Worm (Caenorhabditis elegans) whole organism, L4 larva: ENCODE data around the gene hlh-27.

ENCODE experiments used
- D1046.2 ChIP-seq: fragments of 200-800 bp; sonication (Bioruptor generic); IDR thresholded peaks from 2 replicates; pipeline ENCODE4 v1.3.6; 2022; ENCODE audit warnings: missing genetic modification characterization, missing compliant biosample characterization
- F10B5.3 ChIP-seq: sonication (generic microtip); optimal IDR thresholded peaks from 2 replicates; lab custom pipeline; 2016; ENCODE audit warnings: mild to moderate bottlenecking, missing genetic modification characterization, missing compliant biosample characterization
- F26F4.8 ChIP-seq: fragments of 200-800 bp; sonication (Bioruptor generic); conservative IDR thresholded peaks from 2 replicates; pipeline ENCODE4 v1.3.6; 2022; ENCODE audit warnings: missing genetic modification characterization, missing compliant biosample characterization
- F44E2.7 ChIP-seq: fragments of 200-800 bp; sonication (Bioruptor generic); IDR thresholded peaks from 2 replicates; pipeline ENCODE4 v2.1.2; 2022; ENCODE audit warnings: missing genetic modification characterization, missing compliant biosample characterization
- T20F7.1 ChIP-seq: fragments of 200-800 bp; sonication (Bioruptor generic); optimal IDR thresholded peaks from 2 replicates; lab custom pipeline; 2018; ENCODE audit warnings: mild to moderate bottlenecking, missing genetic modification characterization, missing compliant biosample characterization
- Y48G9A.11 ChIP-seq: fragments of 200-800 bp; sonication (Bioruptor generic); IDR thresholded peaks from 2 replicates; pipeline ENCODE4 v1.3.6; 2022; ENCODE audit warnings: missing genetic modification reagents, missing genetic modification characterization, missing compliant biosample characterization
- Y5F2A.4 ChIP-seq: fragments of 200-800 bp; sonication (Bioruptor generic); optimal IDR thresholded peaks from 2 replicates; lab custom pipeline; 2018; ENCODE audit warnings: mild to moderate bottlenecking, missing genetic modification characterization, missing compliant biosample characterization
- Y75B8A.6 ChIP-seq: fragments of 200-800 bp; sonication (Bioruptor generic); IDR thresholded peaks from 2 replicates; pipeline ENCODE4 v1.3.6; 2022; ENCODE audit warnings: missing genetic modification reagents, missing genetic modification characterization, missing compliant biosample characterization
- ZK546.5 ChIP-seq, 2 experiments: sonication (generic microtip); optimal IDR thresholded peaks; 2 replicates each; lab custom pipeline; 2017; ENCODE audit warnings: missing biosample characterization in 2 of 2, missing genetic modification characterization in 2 of 2
- attf-4 ChIP-seq: sonication (generic microtip); optimal IDR thresholded peaks from 3 replicates; lab custom pipeline; 2017; ENCODE audit warnings: missing biosample characterization, missing genetic modification characterization
- ceh-44 ChIP-seq: fragments of 200-800 bp; sonication (Bioruptor generic); IDR thresholded peaks from 2 replicates; pipeline ENCODE4 v1.3.6; 2022; ENCODE audit warnings: missing genetic modification reagents, missing genetic modification characterization, missing compliant biosample characterization
- ces-1 ChIP-seq: fragments of 150-350 bp; sonication (generic microtip); optimal IDR thresholded peaks from 4 replicates; lab custom pipeline; 2014; ENCODE audit warnings: missing biosample characterization, missing genetic modification reagents, missing genetic modification characterization
- cey-2 ChIP-seq: sonication (generic microtip); optimal IDR thresholded peaks from 3 replicates; lab custom pipeline; 2017; ENCODE audit warnings: missing genetic modification characterization, mild to moderate bottlenecking, missing compliant biosample characterization, antibody characterized with exemption, borderline replicate concordance; ENCODE audit not compliant: insufficient read depth
- daf-12 ChIP-seq: fragments of 150-350 bp; optimal IDR thresholded peaks from 2 replicates; lab custom pipeline; 2014; ENCODE audit warnings: missing biosample characterization, missing genetic modification reagents, missing genetic modification characterization
- daf-19 ChIP-seq: fragments of 200-800 bp; sonication (Bioruptor generic); conservative IDR thresholded peaks from 2 replicates; pipeline ENCODE4 v1.3.6; 2022; ENCODE audit warnings: missing genetic modification characterization, missing compliant biosample characterization
- dmd-8 ChIP-seq: fragments of 200-800 bp; sonication (Bioruptor generic); IDR thresholded peaks from 2 replicates; pipeline ENCODE4 v1.3.6; 2022; ENCODE audit warnings: missing genetic modification characterization, missing compliant biosample characterization
- dpl-1 ChIP-seq: fragments of 150-350 bp; optimal IDR thresholded peaks from 2 replicates; lab custom pipeline; 2014; ENCODE audit warnings: missing biosample characterization, missing genetic modification reagents, missing genetic modification characterization
- duxl-1 ChIP-seq: sonication (generic microtip); optimal IDR thresholded peaks from 2 replicates; lab custom pipeline; 2016; ENCODE audit warnings: mild to moderate bottlenecking, missing genetic modification characterization, moderate library complexity, missing compliant biosample characterization; ENCODE audit not compliant: poor library complexity
- dve-1 ChIP-seq: sonication (generic microtip); optimal IDR thresholded peaks from 2 replicates; lab custom pipeline; 2017; ENCODE audit warnings: antibody characterized with exemption, mild to moderate bottlenecking, missing genetic modification characterization, missing compliant biosample characterization; ENCODE audit not compliant: insufficient read depth
- egl-43 ChIP-seq: fragments of 200-800 bp; sonication (Bioruptor generic); IDR thresholded peaks from 2 replicates; pipeline ENCODE4 v1.3.6; 2022; ENCODE audit warnings: missing genetic modification reagents, missing genetic modification characterization, missing compliant biosample characterization
- hif-1 ChIP-seq, 2 experiments: sonication (generic microtip); optimal IDR thresholded peaks; 2 replicates each; lab custom pipeline; 2016 to 2017; ENCODE audit warnings: missing compliant biosample characterization in 2 of 2, missing genetic modification characterization in 2 of 2, missing genetic modification reagents in 2 of 2, missing genotype in 2 of 2, mild to moderate bottlenecking in 1 of 2
- hmg-1.1 ChIP-seq: fragments of 200-800 bp; sonication (Bioruptor generic); IDR thresholded peaks from 2 replicates; pipeline ENCODE4 v1.3.6; 2022; ENCODE audit warnings: missing genetic modification reagents, missing genetic modification characterization, missing compliant biosample characterization
- jun-1 ChIP-seq: fragments of 150-350 bp; optimal IDR thresholded peaks from 2 replicates; lab custom pipeline; 2014; ENCODE audit warnings: missing biosample characterization, missing genetic modification reagents, missing genetic modification characterization
- lin-1 ChIP-seq: fragments of 200-800 bp; sonication (Bioruptor generic); IDR thresholded peaks from 2 replicates; pipeline ENCODE4 v1.3.6; 2022; ENCODE audit warnings: missing genetic modification reagents, missing genetic modification characterization, missing compliant biosample characterization
- lin-38 ChIP-seq: fragments of 200-800 bp; sonication (Bioruptor generic); IDR thresholded peaks from 2 replicates; pipeline ENCODE4 v1.3.6; 2022; ENCODE audit warnings: missing genetic modification reagents, missing genetic modification characterization, missing compliant biosample characterization
- mes-2 ChIP-seq: sonication (generic microtip); optimal IDR thresholded peaks from 2 replicates; lab custom pipeline; 2016; ENCODE audit warnings: missing genotype, mild to moderate bottlenecking, missing genetic modification characterization, missing compliant biosample characterization; ENCODE audit not compliant: poor library complexity, severe bottlenecking
- mxl-2 ChIP-seq: fragments of 200-800 bp; sonication (Bioruptor generic); conservative IDR thresholded peaks from 2 replicates; pipeline ENCODE4 v1.3.6; 2022; ENCODE audit warnings: missing genetic modification reagents, missing genetic modification characterization, missing compliant biosample characterization
- nhr-111 ChIP-seq: fragments of 200-800 bp; sonication (Bioruptor generic); optimal IDR thresholded peaks from 2 replicates; lab custom pipeline; 2018; ENCODE audit warnings: mild to moderate bottlenecking, missing genetic modification characterization, missing compliant biosample characterization
- nhr-42 ChIP-seq: fragments of 200-800 bp; sonication (Bioruptor generic); IDR thresholded peaks from 2 replicates; pipeline ENCODE4 v1.3.6; 2022; ENCODE audit warnings: missing genetic modification characterization, missing compliant biosample characterization
- nhr-76 ChIP-seq: fragments of 150-350 bp; optimal IDR thresholded peaks from 2 replicates; lab custom pipeline; 2014; ENCODE audit warnings: missing biosample characterization, missing genetic modification characterization
- nhr-77 ChIP-seq: fragments of 150-350 bp; optimal IDR thresholded peaks from 2 replicates; lab custom pipeline; 2014; ENCODE audit warnings: missing biosample characterization, missing genetic modification characterization
- pqm-1 ChIP-seq: sonication (generic microtip); optimal IDR thresholded peaks from 2 replicates; lab custom pipeline; 2017; ENCODE audit warnings: missing biosample characterization, missing genetic modification characterization
- saeg-2 ChIP-seq: fragments of 200-800 bp; sonication (Bioruptor generic); IDR thresholded peaks from 2 replicates; pipeline ENCODE4 v1.3.6; 2022; ENCODE audit warnings: missing genetic modification reagents, missing genetic modification characterization, missing compliant biosample characterization
- set-16 ChIP-seq: fragments of 200-800 bp; sonication (Bioruptor generic); IDR thresholded peaks from 2 replicates; pipeline ENCODE4 v1.3.6; 2022; ENCODE audit warnings: missing genetic modification reagents, missing genetic modification characterization, missing compliant biosample characterization
- snpc-4 ChIP-seq: fragments of 150-350 bp; optimal IDR thresholded peaks from 2 replicates; lab custom pipeline; 2014; ENCODE audit warnings: missing biosample characterization, missing genetic modification characterization
- spr-1 ChIP-seq: sonication (generic microtip); optimal IDR thresholded peaks from 2 replicates; lab custom pipeline; 2016; ENCODE audit warnings: mild to moderate bottlenecking, missing genetic modification characterization, missing compliant biosample characterization
- unc-62 ChIP-seq, 3 experiments: fragments of 150-350 bp in 1 of 3; sonication (generic microtip); optimal IDR thresholded peaks in 2 of 3; peaks in 1 of 3; 1 replicate in 1 of 3; 2 replicates in 2 of 3; lab custom pipeline; 2014 to 2017; ENCODE audit warnings: missing biosample characterization in 3 of 3, missing genetic modification characterization in 3 of 3, missing genetic modification reagents in 3 of 3, missing genotype in 1 of 3
- zip-2 ChIP-seq: fragments of 150-350 bp; optimal IDR thresholded peaks from 2 replicates; lab custom pipeline; 2014; ENCODE audit warnings: missing biosample characterization, missing genetic modification characterization

hlh-27 gene

ce11 chrII:5533642-5534041 lies 6.4 kb downstream of the hlh-27 start, which contains the start of gene hlh-26 (continued):
- no peak for TF ChIP-seq F10B5.3

DNA sequence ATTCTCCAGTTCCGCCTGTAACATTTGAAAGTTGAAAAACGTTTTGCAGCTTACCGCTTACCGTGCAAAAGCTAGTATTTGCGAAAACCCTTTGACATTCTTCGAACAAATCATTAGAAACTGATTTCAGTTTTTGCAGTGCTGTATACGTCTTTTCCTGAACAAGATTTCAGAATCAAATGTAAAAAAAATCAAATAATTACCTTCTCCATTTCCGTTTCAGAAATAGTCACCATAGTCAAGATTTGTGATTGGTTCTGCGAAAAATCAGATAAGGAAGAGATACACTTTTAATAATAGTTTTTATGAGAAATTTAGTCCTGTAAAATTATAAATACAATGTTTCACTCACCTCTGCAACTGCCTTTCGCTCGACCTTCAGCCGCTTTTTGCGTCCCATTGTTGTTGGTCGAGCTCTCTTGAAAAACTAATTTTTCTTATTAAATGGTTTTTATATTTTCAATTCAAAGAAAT lies 8.1 kb downstream of the hlh-27 start, which contains the start of gene C17C3.9:
TSS of gene C17C3.9 (minus strand) at position 424 of the 474 bp plus-strand sequence.
- TF ChIP-seq nhr-111 (GFP tag; lab: Kevin White, UChicago), result no peak
- peak in 1 of 2 experiments; percentile 91 for TF ChIP-seq unc-62 (GFP tag; optimal IDR thresholded peaks at IDR 0.05 in 1 of 2; lab: Kevin White, UChicago)
- TF ChIP-seq unc-62 (tag; optimal IDR thresholded peaks at IDR 0.05; lab: Kevin White, UChicago), result no peak

ce11 chrII:5527841-5528240 lies 12.2 kb downstream of the hlh-27 start, which contains the start of gene ZK177.1:
Gene ZK177.1 (plus strand): TSS chrII:5528141.
- no peak for TF ChIP-seq nhr-76
- TF ChIP-seq F26F4.8, result no peak
- TF ChIP-seq Y75B8A.6 (GFP tag; lab: Robert Waterston, UW), result no peak
- TF ChIP-seq lin-38 (GFP tag; lab: Robert Waterston, UW), result no peak
- TF ChIP-seq T20F7.1 (GFP tag; lab: Kevin White, UChicago), result no peak
- no peak for TF ChIP-seq D1046.2
- no peak for TF ChIP-seq Y5F2A.4 (GFP tag; lab: Kevin White, UChicago)
- no peak for TF ChIP-seq jun-1
- TF ChIP-seq spr-1 (tag; lab: Kevin White, UChicago), result no peak
- TF ChIP-seq hmg-1.1 (GFP tag; lab: Robert Waterston, UW), result no peak
- TF ChIP-seq cey-2 (tag; lab: Kevin White, UChicago), result no peak
- no peak for TF ChIP-seq Y48G9A.11
- TF ChIP-seq mes-2 (tag; lab: Kevin White, UChicago), result no peak
- TF ChIP-seq F44E2.7 (GFP tag; lab: Robert Waterston, UW), result no peak
- no peak for TF ChIP-seq dve-1
- TF ChIP-seq lin-1, result no peak
- TF ChIP-seq, all 104 proteins: peak for 0

- no peak for TF ChIP-seq nhr-42
Observed at ce11 chrII:5525297-5525696, 14.7 kb downstream of the hlh-27 start, which contains the start of gene tbx-35. Gene tbx-35 (minus strand): TSS chrII:5525397.

DNA sequence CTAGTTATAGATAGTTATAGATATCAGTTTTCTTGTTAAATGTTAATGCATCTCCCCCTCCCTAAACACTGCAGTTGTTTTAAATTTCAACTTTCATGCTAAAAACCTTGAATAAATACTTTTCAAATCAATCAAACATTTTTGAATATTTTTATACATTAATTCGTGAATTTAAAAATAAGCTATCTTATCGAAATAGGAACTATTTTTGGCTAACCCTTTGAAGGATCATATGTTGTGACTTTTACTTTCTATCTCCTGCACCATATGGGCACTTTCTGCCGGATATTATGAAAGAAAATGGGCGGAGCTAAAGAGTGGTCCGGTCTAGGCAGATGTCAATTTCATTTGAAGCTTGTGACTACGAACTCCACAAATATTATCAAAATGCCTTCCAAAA lies 17.4 kb downstream of the hlh-27 start, which contains the start of gene ZK177.11:
TSS of gene ZK177.11 (plus strand) at position 301 of the 400 bp plus-strand sequence.
- TF ChIP-seq dpl-1 (GFP tag; lab: Kevin White, UChicago), result no peak
- TF ChIP-seq F10B5.3, result no peak
- TF ChIP-seq attf-4, result no peak
- TF ChIP-seq ZK546.5 (tag; optimal IDR thresholded peaks at IDR 0.05; lab: Kevin White, UChicago), result no peak
- TF ChIP-seq nhr-111 (GFP tag; lab: Kevin White, UChicago), result no peak
- TF ChIP-seq nhr-77, result no peak
- TF ChIP-seq D1046.2, result no peak
- TF ChIP-seq saeg-2 (GFP tag; lab: Robert Waterston, UW), result no peak
- TF ChIP-seq pqm-1 (tag; lab: Kevin White, UChicago), result no peak
- no peak for TF ChIP-seq mxl-2 (GFP tag; lab: Robert Waterston, UW)
- TF ChIP-seq ceh-44 (GFP tag; lab: Robert Waterston, UW), result no peak
- no peak for TF ChIP-seq ces-1 (GFP tag; lab: Kevin White, UChicago)
- TF ChIP-seq mes-2 (tag; lab: Kevin White, UChicago), result no peak
- no peak for TF ChIP-seq daf-19 (GFP tag; lab: Robert Waterston, UW)

DNA sequence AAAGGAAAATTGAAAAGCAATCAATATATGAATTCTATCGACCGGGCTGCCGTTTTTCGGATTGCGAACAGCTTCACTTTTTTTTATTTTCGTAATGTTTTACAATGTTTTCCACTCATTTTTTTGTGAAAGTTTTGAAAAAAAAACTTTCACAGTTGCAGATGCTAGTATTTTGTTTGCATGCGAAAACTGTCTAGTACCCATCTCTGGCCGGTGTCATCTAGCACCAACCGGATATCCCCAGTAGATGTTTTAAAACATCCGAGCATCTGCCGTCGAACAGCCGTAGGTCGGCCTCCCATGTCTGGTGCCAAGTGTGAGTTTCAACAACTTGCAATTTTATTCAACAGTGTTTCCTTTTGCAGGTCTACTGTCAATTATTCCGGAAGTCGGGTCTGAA lies 18.6 kb downstream of the hlh-27 start, which contains the start of gene ZK177.12:
TSS of gene ZK177.12 (plus strand) at position 301 of the 400 bp plus-strand sequence.
- TF ChIP-seq set-16 (GFP tag; lab: Robert Waterston, UW) (no peak), snpc-4 (no peak), hif-1 (tag; optimal IDR thresholded peaks at IDR 0.05; lab: Kevin White, UChicago) (no peak), zip-2 (tag; lab: Kevin White, UChicago) (no peak), T20F7.1 (GFP tag; lab: Kevin White, UChicago) (no peak), egl-43 (no peak), saeg-2 (GFP tag; lab: Robert Waterston, UW) (no peak), nhr-76 (no peak), dmd-8 (GFP tag; lab: Robert Waterston, UW) (no peak), pqm-1 (tag; lab: Kevin White, UChicago) (no peak), duxl-1 (tag; lab: Kevin White, UChicago) (no peak), daf-12 (tag; lab: Kevin White, UChicago) (no peak)
